Fruit fly (Drosophila melanogaster) whole organism, embryonic: ENCODE data around the gene CG5500.
A peak's percentile ranks its signal among the peaks of the same experiment; 100 is the strongest.

Source experiments
- Abd-B ChIP-seq: fragments of 200-800 bp; sonication (Bioruptor generic); optimal IDR thresholded peaks from 2 replicates; lab custom pipeline; 2018; ENCODE audit warnings: missing biosample characterization, mild to moderate bottlenecking, missing genetic modification characterization, moderate library complexity
- Asciz ChIP-seq: fragments of 200-800 bp; sonication (Bioruptor generic); optimal IDR thresholded peaks from 2 replicates; lab custom pipeline; 2017; ENCODE audit warnings: missing biosample characterization, mild to moderate bottlenecking, missing genetic modification characterization, missing genetic modification reagents
- CG10959 ChIP-seq: fragments of 200-800 bp; sonication (Bioruptor generic); IDR thresholded peaks from 2 replicates; pipeline ENCODE4 v1.3.6; 2022; ENCODE audit warnings: missing biosample characterization, missing genetic modification characterization
- CG11093 ChIP-seq: fragments of 200-800 bp; sonication (Bioruptor generic); IDR thresholded peaks from 3 replicates; pipeline ENCODE4 v1.3.6; 2022; ENCODE audit warnings: missing biosample characterization, missing genetic modification characterization
- CG11398 ChIP-seq: fragments of 200-800 bp; sonication (Bioruptor generic); optimal IDR thresholded peaks from 2 replicates; lab custom pipeline; 2016; ENCODE audit warnings: missing biosample characterization, missing genetic modification characterization
- CG11695 ChIP-seq: fragments of 200-800 bp; sonication (Bioruptor generic); IDR thresholded peaks from 3 replicates; pipeline ENCODE4 v1.3.6; 2022; ENCODE audit warnings: missing biosample characterization, missing genetic modification characterization
- CG12236 ChIP-seq: fragments of 200-800 bp; sonication (Bioruptor generic); optimal IDR thresholded peaks from 2 replicates; lab custom pipeline; 2016; ENCODE audit warnings: missing biosample characterization, missing genetic modification characterization
- CG12299 ChIP-seq: fragments of 200-800 bp; sonication (Bioruptor generic); optimal IDR thresholded peaks from 2 replicates; lab custom pipeline; 2018; ENCODE audit warnings: missing biosample characterization, mild to moderate bottlenecking, missing genetic modification characterization
- CG12769 ChIP-seq: fragments of 200-800 bp; sonication (Bioruptor generic); optimal IDR thresholded peaks from 2 replicates; lab custom pipeline; 2019; ENCODE audit warnings: missing biosample characterization, mild to moderate bottlenecking, missing genetic modification characterization, moderate library complexity
- CG14667 ChIP-seq: fragments of 200-800 bp; sonication (Bioruptor generic); IDR thresholded peaks from 2 replicates; pipeline ENCODE4 v1.3.6; 2022; ENCODE audit warnings: missing biosample characterization, missing genetic modification characterization
- CG1602 ChIP-seq: fragments of 200-800 bp; sonication (Bioruptor generic); optimal IDR thresholded peaks from 3 replicates; lab custom pipeline; 2016; ENCODE audit warnings: missing biosample characterization, missing genetic modification characterization
- CG16813 ChIP-seq: fragments of 200-800 bp; sonication (Bioruptor generic); IDR thresholded peaks from 3 replicates; pipeline ENCODE4 v1.3.6; 2022; ENCODE audit warnings: missing biosample characterization, missing genetic modification characterization; ENCODE audit not compliant: partially characterized antibody
- CG17385 ChIP-seq: fragments of 200-800 bp; sonication (Bioruptor generic); optimal IDR thresholded peaks from 3 replicates; lab custom pipeline; 2018; ENCODE audit warnings: missing biosample characterization, mild to moderate bottlenecking, missing genetic modification characterization
- CG2116 ChIP-seq: fragments of 200-800 bp; sonication (Bioruptor generic); optimal IDR thresholded peaks from 3 replicates; lab custom pipeline; 2018; ENCODE audit warnings: missing biosample characterization, mild to moderate bottlenecking, missing genetic modification characterization
- CG2889 ChIP-seq: fragments of 200-800 bp; sonication (Bioruptor generic); IDR thresholded peaks from 3 replicates; pipeline ENCODE4 v1.3.6; 2022; ENCODE audit warnings: missing biosample characterization, missing genetic modification characterization
- CG30403 ChIP-seq: fragments of 200-800 bp; sonication (Bioruptor generic); optimal IDR thresholded peaks from 3 replicates; lab custom pipeline; 2016; ENCODE audit warnings: missing biosample characterization, missing genetic modification characterization
- CG3407 ChIP-seq: fragments of 200-800 bp; sonication (Bioruptor generic); optimal IDR thresholded peaks from 2 replicates; lab custom pipeline; 2018; ENCODE audit warnings: missing biosample characterization, mild to moderate bottlenecking, missing genetic modification characterization
- CG43689 ChIP-seq: fragments of 200-800 bp; sonication (Bioruptor generic); IDR thresholded peaks from 2 replicates; pipeline ENCODE4 v1.3.6; 2022; ENCODE audit warnings: missing biosample characterization, missing genetic modification characterization
- CG4707 ChIP-seq: fragments of 200-800 bp; sonication (Bioruptor generic); optimal IDR thresholded peaks from 2 replicates; lab custom pipeline; 2018; ENCODE audit warnings: missing biosample characterization, mild to moderate bottlenecking, missing genetic modification characterization, moderate library complexity
- CG6683 ChIP-seq: fragments of 200-800 bp; sonication (Bioruptor generic); optimal IDR thresholded peaks from 2 replicates; lab custom pipeline; 2017; ENCODE audit warnings: missing biosample characterization, mild to moderate bottlenecking, missing genetic modification characterization, missing genetic modification reagents
- Chrac-16 ChIP-seq: fragments of 200-800 bp; sonication (Bioruptor generic); optimal IDR thresholded peaks from 3 replicates; lab custom pipeline; 2016; ENCODE audit warnings: missing biosample characterization, missing genetic modification characterization
- D ChIP-seq, 2 experiments: fragments of 200-800 bp in 1 of 2; fragments of >200 bp in 1 of 2; sonication (Bioruptor generic) in 1 of 2; optimal IDR thresholded peaks; 2 replicates in 1 of 2; 3 replicates in 1 of 2; lab custom pipeline; 2017; ENCODE audit warnings: mild to moderate bottlenecking in 1 of 2, missing biosample characterization in 1 of 2, missing genetic modification characterization in 1 of 2, missing genetic modification reagents in 1 of 2
- Hsf ChIP-seq: fragments of 200-800 bp; sonication (Bioruptor generic); optimal IDR thresholded peaks from 3 replicates; lab custom pipeline; 2016; ENCODE audit warnings: missing biosample characterization, missing genetic modification characterization
- Mes4 ChIP-seq: fragments of 200-800 bp; sonication (Bioruptor generic); optimal IDR thresholded peaks from 2 replicates; lab custom pipeline; 2016; ENCODE audit warnings: missing biosample characterization, missing genetic modification characterization
- NfI ChIP-seq: fragments of 200-800 bp; sonication (Bioruptor generic); optimal IDR thresholded peaks from 3 replicates; lab custom pipeline; 2018; ENCODE audit warnings: missing biosample characterization, mild to moderate bottlenecking, missing genetic modification characterization, moderate library complexity
- Spps ChIP-seq: fragments of 200-800 bp; sonication (Bioruptor generic); optimal IDR thresholded peaks from 2 replicates; lab custom pipeline; 2018; ENCODE audit warnings: missing biosample characterization, mild to moderate bottlenecking, missing genetic modification characterization
- Stat92E ChIP-seq, 3 experiments: fragments of >200 bp in 2 of 3; fragments of 200-800 bp in 1 of 3; sonication (Bioruptor generic) in 1 of 3; optimal IDR thresholded peaks; 2 replicates each; lab custom pipeline; 2017 to 2019; ENCODE audit warnings: missing biosample characterization in 3 of 3, missing genetic modification characterization in 3 of 3, mild to moderate bottlenecking in 1 of 3, moderate library complexity in 1 of 3
- Tbp ChIP-seq: fragments of >200 bp; optimal IDR thresholded peaks from 2 replicates; lab custom pipeline; 2018; ENCODE audit warnings: missing biosample characterization, missing genetic modification characterization
- ac ChIP-seq: fragments of 200-800 bp; sonication (Bioruptor generic); optimal IDR thresholded peaks from 3 replicates; lab custom pipeline; 2017; ENCODE audit warnings: missing biosample characterization, mild to moderate bottlenecking, missing genetic modification characterization
- az2 ChIP-seq: fragments of 200-800 bp; sonication (Bioruptor generic); optimal IDR thresholded peaks from 3 replicates; lab custom pipeline; 2016; ENCODE audit warnings: missing biosample characterization, missing genetic modification characterization
- bcd ChIP-seq: fragments of 200-800 bp; sonication (Bioruptor generic); optimal IDR thresholded peaks from 2 replicates; lab custom pipeline; 2017; ENCODE audit warnings: missing biosample characterization, mild to moderate bottlenecking, missing genetic modification characterization
- crp ChIP-seq, 2 experiments: fragments of 200-800 bp; sonication (Bioruptor generic); optimal IDR thresholded peaks; 2 replicates in 1 of 2; 3 replicates in 1 of 2; lab custom pipeline; 2017; ENCODE audit warnings: missing biosample characterization in 2 of 2, missing genetic modification characterization in 2 of 2, mild to moderate bottlenecking in 1 of 2, moderate library complexity in 1 of 2
- danr ChIP-seq: fragments of 200-800 bp; sonication (Bioruptor generic); IDR thresholded peaks from 2 replicates; pipeline ENCODE4 v1.3.6; 2022; ENCODE audit warnings: missing biosample characterization, missing genetic modification characterization
- dimm ChIP-seq: fragments of 200-800 bp; sonication (Bioruptor generic); IDR thresholded peaks from 2 replicates; pipeline ENCODE4 v1.3.6; 2022; ENCODE audit warnings: missing biosample characterization, missing genetic modification characterization
- dmrt99B ChIP-seq: fragments of 200-800 bp; sonication (Bioruptor generic); optimal IDR thresholded peaks from 2 replicates; lab custom pipeline; 2018; ENCODE audit warnings: missing biosample characterization, mild to moderate bottlenecking, missing genetic modification characterization, moderate library complexity
- h ChIP-seq: fragments of >200 bp; optimal IDR thresholded peaks from 2 replicates; lab custom pipeline; 2017
- hkb ChIP-seq, 2 experiments: fragments of 200-800 bp in 1 of 2; fragments of >200 bp in 1 of 2; sonication (Bioruptor generic) in 1 of 2; IDR thresholded peaks in 1 of 2; optimal IDR thresholded peaks in 1 of 2; 2 replicates each; pipeline versions ENCODE4 v1.3.6 to Lab custom; 2017 to 2022; ENCODE audit warnings: missing biosample characterization in 1 of 2, missing genetic modification characterization in 1 of 2
- lov ChIP-seq, 2 experiments: fragments of 200-800 bp in 1 of 2; fragments of >200 bp in 1 of 2; sonication (Bioruptor generic) in 1 of 2; IDR thresholded peaks in 1 of 2; optimal IDR thresholded peaks in 1 of 2; 2 replicates in 1 of 2; 3 replicates in 1 of 2; pipeline versions ENCODE4 v1.3.6 to Lab custom; 2017 to 2022; ENCODE audit warnings: missing biosample characterization in 1 of 2, missing genetic modification characterization in 1 of 2
- mirr ChIP-seq: fragments of 200-800 bp; sonication (Bioruptor generic); optimal IDR thresholded peaks from 3 replicates; lab custom pipeline; 2018; ENCODE audit warnings: missing biosample characterization, mild to moderate bottlenecking, missing genetic modification characterization
- pfk ChIP-seq: fragments of 200-800 bp; sonication (Bioruptor generic); optimal IDR thresholded peaks from 2 replicates; lab custom pipeline; 2018; ENCODE audit warnings: missing biosample characterization, mild to moderate bottlenecking, missing genetic modification characterization, moderate library complexity
- phol ChIP-seq: fragments of 200-800 bp; sonication (Bioruptor generic); optimal IDR thresholded peaks from 3 replicates; lab custom pipeline; 2018; ENCODE audit warnings: missing biosample characterization, mild to moderate bottlenecking, missing genetic modification characterization, moderate library complexity
- sr ChIP-seq: fragments of 200-800 bp; sonication (Bioruptor generic); IDR thresholded peaks from 3 replicates; pipeline ENCODE4 v1.3.6; 2022; ENCODE audit warnings: missing biosample characterization, missing genetic modification characterization
- tio ChIP-seq: fragments of 200-800 bp; sonication (Bioruptor generic); optimal IDR thresholded peaks from 2 replicates; lab custom pipeline; 2017; ENCODE audit warnings: missing biosample characterization, missing genetic modification characterization, inconsistent platforms
- toy ChIP-seq: fragments of 200-800 bp; sonication (Bioruptor generic); IDR thresholded peaks from 2 replicates; pipeline ENCODE4 v1.3.6; 2022; ENCODE audit warnings: missing biosample characterization, missing genetic modification characterization
- twi ChIP-seq: fragments of 200-800 bp; optimal IDR thresholded peaks from 2 replicates; lab custom pipeline; 2019; ENCODE audit warnings: missing biosample characterization, mild to moderate bottlenecking, missing genetic modification characterization, moderate library complexity
- unc-4 ChIP-seq: fragments of 200-800 bp; sonication (Bioruptor generic); IDR thresholded peaks from 2 replicates; pipeline ENCODE4 v1.3.6; 2022; ENCODE audit warnings: missing biosample characterization, missing genetic modification characterization; ENCODE audit not compliant: partially characterized antibody
- zf30C ChIP-seq: fragments of 200-800 bp; sonication (Bioruptor generic); optimal IDR thresholded peaks from 3 replicates; lab custom pipeline; 2018; ENCODE audit warnings: missing biosample characterization, mild to moderate bottlenecking, missing genetic modification characterization
- zfh1 ChIP-seq: fragments of 200-800 bp; sonication (Bioruptor generic); IDR thresholded peaks from 3 replicates; pipeline ENCODE4 v1.3.6; 2022; ENCODE audit warnings: missing biosample characterization, missing genetic modification characterization
- zfh2 ChIP-seq: fragments of 200-800 bp; sonication (Bioruptor generic); optimal IDR thresholded peaks from 2 replicates; lab custom pipeline; 2016; ENCODE audit warnings: missing biosample characterization, missing genetic modification characterization

CG5500 gene

dm6 chr3R:26908750-26909149 is 32.3 kb downstream of the CG5500 start (continued):
- TF ChIP-seq toy (GFP tag; lab: Robert Waterston, UW) (no peak), Chrac-16 (GFP tag; lab: Kevin White, UChicago) (no peak), CG30403 (GFP tag; lab: Kevin White, UChicago) (no peak), ac (GFP tag; lab: Kevin White, UChicago) (no peak), CG11695 (GFP tag; lab: Robert Waterston, UW) (0 out of 3 replicates have a peak, but pooled peaks have one; percentile 37), phol (no peak), CG11398 (GFP tag; lab: Kevin White, UChicago) (no peak), tio (GFP tag; lab: Kevin White, UChicago) (no peak), dmrt99B (tag; lab: Kevin White, UChicago) (peak; percentile 41), Abd-B (GFP tag; lab: Kevin White, UChicago) (no peak), Tbp (GFP tag; lab: Kevin White, UChicago) (no peak), danr (GFP tag; lab: Robert Waterston, UW) (no peak), hkb (optimal IDR thresholded peaks at IDR 0.05; lab: Kevin White, UChicago) (no peak), hkb (GFP tag; IDR thresholded peaks at IDR 0.05; lab: Robert Waterston, UW) (0 out of 2 replicates have a peak, but pooled peaks have one; percentile 24), zf30C (no peak), D (optimal IDR thresholded peaks at IDR 0.05; lab: Kevin White, UChicago) (no peak), D (GFP tag; optimal IDR thresholded peaks at IDR 0.05; lab: Kevin White, UChicago) (peak; percentile 40), Spps (tag; lab: Kevin White, UChicago) (no peak), bcd (GFP tag; lab: Kevin White, UChicago) (peak; percentile 5), mirr (GFP tag; lab: Kevin White, UChicago) (peak; percentile 42), pfk (GFP tag; lab: Kevin White, UChicago) (no peak), dimm (no peak), crp (GFP tag; optimal IDR thresholded peaks at IDR 0.05; lab: Kevin White, UChicago) (no peak), az2 (GFP tag; lab: Kevin White, UChicago) (no peak), Asciz (peak; percentile 49), Mes4 (GFP tag; lab: Kevin White, UChicago) (no peak), CG10959 (GFP tag; lab: Robert Waterston, UW) (no peak), CG12299 (tag; lab: Kevin White, UChicago) (no peak), CG1602 (GFP tag; lab: Kevin White, UChicago) (no peak), CG2116 (no peak), Hsf (no peak), zfh1 (GFP tag; lab: Robert Waterston, UW) (no peak), CG12769 (tag; lab: Kevin White, UChicago) (peak; percentile 32), CG14667 (GFP tag; lab: Robert Waterston, UW) (0 out of 2 replicates have a peak, but pooled peaks have one; percentile 10), CG6683 (GFP tag; lab: Kevin White, UChicago) (no peak), NfI (GFP tag; lab: Kevin White, UChicago) (no peak), CG17385 (GFP tag; lab: Kevin White, UChicago) (peak; percentile 10), CG12236 (no peak), lov (optimal IDR thresholded peaks at IDR 0.05; lab: Kevin White, UChicago) (no peak), lov (GFP tag; IDR thresholded peaks at IDR 0.05; lab: Robert Waterston, UW) (0 out of 3 replicates have a peak, but pooled peaks have one; percentile 6), Stat92E (GFP tag; optimal IDR thresholded peaks at IDR 0.05; lab: Kevin White, UChicago) (no peak), CG43689 (GFP tag; lab: Robert Waterston, UW) (0 out of 2 replicates have a peak, but pooled peaks have one; percentile 35), CG16813 (no peak), CG2889 (GFP tag; lab: Robert Waterston, UW) (no peak), unc-4 (GFP tag; lab: Robert Waterston, UW) (no peak), zfh2 (no peak), twi (tag; lab: Kevin White, UChicago) (no peak), sr (GFP tag; lab: Robert Waterston, UW) (0 out of 3 replicates have a peak, but pooled peaks have one; percentile 37), CG4707 (GFP tag; lab: Kevin White, UChicago) (peak; percentile 31), CG3407 (GFP tag; lab: Kevin White, UChicago) (peak; percentile 41), h (lab: Kevin White, UChicago) (no peak), CG11093 (GFP tag; lab: Robert Waterston, UW) (no peak)
